Fruit fly (Drosophila melanogaster) whole organism, prepupa: Measurements from ENCODE around the gene CG14515.

ENCODE experiments used
- CG6854 ChIP-seq: fragments of 200-800 bp; sonication (Bioruptor generic); optimal IDR thresholded peaks from 2 replicates; lab custom pipeline; 2017; ENCODE audit warnings: missing biosample characterization, mild to moderate bottlenecking, missing genetic modification characterization
- cyc ChIP-seq: fragments of 200-800 bp; sonication (Bioruptor generic); optimal IDR thresholded peaks from 3 replicates; lab custom pipeline; 2016; ENCODE audit warnings: missing biosample characterization, missing genetic modification characterization
- pdm3 ChIP-seq: fragments of 200-800 bp; sonication (Bioruptor generic); optimal IDR thresholded peaks from 3 replicates; lab custom pipeline; 2016; ENCODE audit warnings: missing biosample characterization, missing genetic modification characterization

DNA sequence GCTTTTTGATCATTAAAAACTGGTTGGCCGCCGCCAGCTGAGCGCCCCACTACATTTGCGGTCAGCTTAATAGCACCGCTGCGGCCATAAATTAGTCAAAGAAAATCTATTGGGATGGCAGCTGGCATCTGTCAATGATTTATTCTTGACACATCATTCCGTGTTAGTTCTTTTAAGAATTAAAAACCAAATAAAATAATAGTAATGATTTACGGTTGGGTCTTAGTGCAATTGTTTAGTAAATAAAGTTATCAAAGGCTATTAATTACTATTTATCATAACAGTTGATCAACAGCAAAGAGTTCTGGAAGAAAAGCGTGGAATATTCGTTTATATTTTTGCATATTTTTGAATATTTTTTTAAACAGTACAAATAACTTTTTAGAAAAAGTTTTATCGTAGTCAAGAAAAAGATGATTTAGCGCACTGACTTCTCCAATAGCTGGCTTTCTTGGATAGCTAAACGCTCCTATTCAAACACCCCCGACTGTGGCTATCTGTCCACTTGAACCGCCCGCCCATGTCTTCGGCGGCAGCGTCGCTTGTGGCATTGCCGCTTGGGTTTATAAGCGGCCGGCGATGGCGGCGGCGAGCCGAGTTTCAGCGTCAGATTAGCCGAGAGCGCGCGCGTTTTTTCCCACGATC, at the start of gene CG14515:
- TF ChIP-seq pdm3 (GFP tag; lab: Kevin White, UChicago) (no peak), cyc (no peak), CG6854 (GFP tag; lab: Kevin White, UChicago) (no peak)
